Worm (Caenorhabditis elegans): ENCODE data around the gene sqt-1.

Gene sqt-1

DNA sequence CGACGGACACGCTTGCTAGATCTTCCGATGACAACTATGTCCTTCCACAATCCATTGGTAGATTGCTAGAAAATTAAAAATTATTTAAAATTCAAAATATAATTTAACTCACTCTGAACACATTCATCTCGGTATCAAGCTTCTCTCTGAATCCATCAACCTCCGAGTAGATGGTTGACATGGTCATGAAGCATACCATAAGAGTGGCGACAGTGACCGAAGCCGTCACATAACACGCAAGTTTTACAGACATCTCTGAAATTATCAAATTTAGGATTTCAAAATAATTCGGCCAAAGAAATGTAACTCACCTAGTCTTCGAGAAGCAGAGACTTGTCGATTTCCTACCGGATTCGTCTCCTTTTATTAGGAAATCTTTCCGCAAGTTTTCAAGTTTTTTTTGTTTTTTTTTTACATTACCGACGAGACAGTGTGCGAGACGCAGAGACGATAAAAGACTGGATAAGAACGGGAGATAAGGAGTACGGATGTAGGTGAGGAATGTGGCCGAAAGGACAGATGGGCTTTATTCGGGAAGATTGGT is at the start of gene sqt-1:
Gene sqt-1 (minus strand): TSS at position 341 of the 544 bp plus-strand sequence.
- TF ChIP-seq unc-62 (GFP tag; optimal IDR thresholded peaks at IDR 0.05), result no peak

DNA sequence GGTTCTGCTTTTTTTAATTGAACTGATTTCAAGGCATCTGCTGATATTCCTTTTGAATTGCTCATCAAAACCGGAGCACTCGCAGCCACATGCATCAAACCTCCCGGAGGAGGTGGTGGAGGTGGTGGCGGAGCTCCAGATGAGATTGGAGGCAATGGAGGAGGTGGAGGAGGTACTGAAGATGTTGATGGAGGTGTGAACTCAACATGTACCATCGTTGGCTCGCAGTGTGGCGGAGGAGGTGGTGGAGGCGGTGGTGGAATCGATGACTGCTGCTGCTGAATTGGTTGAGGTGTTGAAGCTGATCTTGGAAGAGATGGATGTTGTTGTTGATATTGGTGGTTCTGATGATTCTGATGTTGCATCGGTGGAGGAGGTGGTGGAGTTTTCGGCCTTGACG is 49.3 kb upstream of the sqt-1 start:
- TF ChIP-seq unc-62 (GFP tag; optimal IDR thresholded peaks at IDR 0.05), result no peak

DNA sequence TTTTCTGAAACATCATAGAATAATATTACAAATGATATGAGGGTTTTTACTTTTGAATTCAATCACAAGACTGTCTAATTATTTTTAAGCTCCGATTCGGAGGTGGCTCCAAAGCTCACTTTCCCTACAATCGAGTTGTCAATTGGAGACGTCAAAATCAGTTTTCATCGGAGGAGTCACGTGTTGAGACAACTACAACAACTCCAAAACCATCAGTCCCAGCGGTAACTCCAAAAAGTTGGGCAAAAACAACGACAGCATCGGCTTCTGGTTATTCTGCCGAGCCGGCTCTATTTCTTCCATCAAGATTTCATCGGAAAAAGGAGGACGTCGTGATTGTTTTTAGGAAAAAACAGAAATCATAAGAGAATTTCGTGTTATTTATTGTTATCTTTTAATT is 46.5 kb upstream of the sqt-1 start:
- no peak for TF ChIP-seq unc-62 (GFP tag; optimal IDR thresholded peaks at IDR 0.05)

DNA sequence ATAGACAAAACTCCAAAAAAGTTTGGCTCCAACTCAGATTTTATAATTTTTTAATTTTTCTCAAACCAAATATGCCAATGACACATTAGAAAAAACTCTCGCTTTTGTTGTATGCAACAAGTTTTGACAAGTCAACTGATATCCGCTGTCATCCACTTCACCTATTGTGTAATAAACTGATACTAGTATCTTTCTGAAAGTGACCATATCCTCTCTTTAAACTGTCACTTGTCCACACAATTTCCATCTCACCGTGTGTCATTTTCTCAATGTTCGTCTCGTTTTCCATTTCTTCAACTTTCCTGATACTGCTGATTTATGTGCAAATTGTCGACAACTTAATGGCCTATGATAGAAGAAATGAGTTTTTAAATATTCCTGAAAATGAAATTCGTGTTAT is 45.4 kb upstream of the sqt-1 start, which contains the start of the genes C33B4.5 and C33B4.4:
Gene C33B4.5 (plus strand): TSS at position 270 of the 400 bp plus-strand sequence.
Gene C33B4.4 (minus strand): TSS at position 385 of the 400 bp plus-strand sequence.
- TF ChIP-seq unc-62 (GFP tag; optimal IDR thresholded peaks at IDR 0.05), result no peak

DNA sequence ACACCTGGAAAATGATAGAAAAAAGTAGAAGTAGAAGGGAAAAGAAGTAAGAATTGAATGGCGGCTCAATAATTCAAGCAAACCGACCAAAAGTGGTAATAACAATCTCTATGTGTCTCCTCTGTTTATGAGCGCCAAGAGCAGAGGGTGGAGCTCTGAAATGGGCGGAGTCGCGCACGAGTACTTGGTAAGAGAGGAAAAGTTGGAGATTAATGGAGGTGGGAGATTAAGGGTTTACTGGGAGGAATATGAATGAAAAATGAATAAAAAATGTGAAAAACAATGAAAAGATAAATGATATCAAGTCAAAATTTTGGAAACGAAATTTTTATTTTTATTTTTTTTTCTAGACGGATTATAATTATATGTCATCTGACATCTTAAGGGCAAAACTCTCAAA is 40.1 kb upstream of the sqt-1 start:
- no peak for TF ChIP-seq unc-62 (GFP tag; optimal IDR thresholded peaks at IDR 0.05)

DNA sequence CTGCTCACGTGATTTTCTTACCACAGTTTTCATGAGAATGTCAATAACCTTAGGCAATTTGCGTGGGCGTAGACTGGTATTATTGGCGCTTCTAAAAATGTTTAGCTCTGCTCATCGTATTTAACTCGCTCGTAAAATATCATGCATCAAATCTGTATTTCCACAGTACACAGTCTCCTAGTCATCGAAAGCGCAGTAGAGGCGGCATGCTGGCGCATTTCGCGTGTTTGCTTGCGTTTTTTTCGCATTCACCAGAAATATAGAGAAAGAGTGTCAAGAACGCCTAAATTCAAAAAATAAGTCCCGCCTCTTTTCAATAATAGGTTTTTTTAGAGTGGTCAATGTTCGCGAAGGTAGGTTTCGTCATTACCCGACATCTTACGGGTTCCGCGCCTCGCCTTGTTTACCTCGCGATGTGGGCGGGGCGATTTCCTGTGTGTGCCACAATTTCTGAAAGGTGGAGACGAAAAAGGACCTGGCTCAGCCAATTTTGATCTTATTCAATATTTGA is 39.0 kb upstream of the sqt-1 start:
- TF ChIP-seq unc-62 (GFP tag; optimal IDR thresholded peaks at IDR 0.05), result no peak

DNA sequence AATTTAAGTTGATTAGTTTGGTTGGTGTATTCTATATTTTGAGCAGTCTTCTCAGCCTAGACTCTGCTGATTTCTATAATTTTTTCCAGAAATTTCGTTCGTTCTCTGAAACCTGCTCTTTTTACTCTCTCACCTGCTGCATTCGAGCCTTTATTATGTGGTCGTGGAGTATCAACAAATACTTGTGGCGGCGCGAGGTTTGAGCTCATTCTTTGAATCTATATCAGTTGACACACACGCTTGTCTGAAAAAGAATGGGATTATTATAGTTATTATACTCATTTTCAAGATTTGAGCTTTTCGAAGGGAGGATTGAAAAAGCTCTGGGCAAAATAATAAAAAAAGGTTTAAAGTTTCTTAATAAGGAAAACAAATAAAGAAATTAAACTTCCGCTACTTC is 38.4 kb upstream of the sqt-1 start:
- TF ChIP-seq unc-62 (GFP tag; optimal IDR thresholded peaks at IDR 0.05), result no peak

DNA sequence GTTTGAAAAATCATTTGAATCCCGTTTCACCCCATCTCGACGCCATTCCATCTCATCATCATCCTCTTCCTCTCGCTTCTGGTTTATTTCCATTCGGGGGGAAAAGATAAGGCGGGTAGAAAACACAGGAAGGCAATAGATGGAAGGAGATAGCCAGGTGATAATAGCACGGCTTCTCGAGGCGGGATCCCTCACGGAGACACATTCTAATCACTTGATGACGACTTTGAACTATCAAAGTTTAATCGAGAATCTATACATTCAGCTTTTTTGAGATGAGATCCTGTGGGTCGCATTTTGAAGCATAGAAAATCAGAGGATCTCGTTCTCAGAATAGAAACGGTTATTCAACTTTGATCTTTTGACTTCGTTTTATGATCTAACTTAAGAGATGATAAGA is 34.3 kb upstream of the sqt-1 start, which contains the start of gene C33B4.2:
Gene C33B4.2 (minus strand): TSS at position 165 of the 400 bp plus-strand sequence.
- no peak for TF ChIP-seq unc-62 (GFP tag; optimal IDR thresholded peaks at IDR 0.05)

DNA sequence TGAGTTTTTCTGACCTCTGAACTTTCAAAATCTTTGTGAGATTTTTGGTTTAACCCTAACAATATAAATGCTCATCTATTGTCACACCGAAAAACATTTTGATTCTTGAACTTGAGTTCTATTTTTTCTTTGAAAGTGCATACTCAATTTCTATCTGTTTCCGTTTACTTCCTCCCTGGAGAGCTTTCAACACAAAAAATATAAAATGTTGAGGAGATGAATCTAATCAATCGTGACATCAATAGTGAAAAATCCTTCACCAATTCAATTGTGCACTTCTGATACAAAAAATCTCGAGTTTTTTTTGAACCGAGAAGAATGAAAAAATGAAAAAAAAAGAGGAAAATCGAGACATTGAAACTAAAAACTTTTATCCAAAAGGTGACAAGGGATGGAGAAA is 24.1 kb upstream of the sqt-1 start:
- TF ChIP-seq unc-62 (GFP tag; optimal IDR thresholded peaks at IDR 0.05), result no peak

DNA sequence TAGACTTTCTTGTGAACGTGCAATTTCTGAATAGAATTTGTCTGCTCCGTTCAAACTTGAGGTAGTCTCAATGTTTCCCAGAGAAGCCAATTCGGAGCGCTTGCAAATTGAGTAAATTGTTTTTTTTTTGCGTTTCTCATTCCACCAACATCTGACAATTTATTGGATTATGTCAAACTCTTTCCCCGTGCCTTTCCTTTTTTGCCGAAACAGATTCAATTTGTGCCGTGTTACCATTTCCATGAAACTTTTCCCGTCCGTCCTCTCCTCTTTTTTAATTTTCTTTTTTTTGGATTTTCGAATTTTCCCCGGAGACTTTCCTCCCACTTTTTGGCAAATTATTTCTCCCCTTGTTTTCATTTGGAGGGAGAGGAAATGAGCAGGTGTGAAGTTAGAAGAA is 15.8 kb upstream of the sqt-1 start:
- TF ChIP-seq unc-62 (GFP tag; optimal IDR thresholded peaks at IDR 0.05), result no peak

DNA sequence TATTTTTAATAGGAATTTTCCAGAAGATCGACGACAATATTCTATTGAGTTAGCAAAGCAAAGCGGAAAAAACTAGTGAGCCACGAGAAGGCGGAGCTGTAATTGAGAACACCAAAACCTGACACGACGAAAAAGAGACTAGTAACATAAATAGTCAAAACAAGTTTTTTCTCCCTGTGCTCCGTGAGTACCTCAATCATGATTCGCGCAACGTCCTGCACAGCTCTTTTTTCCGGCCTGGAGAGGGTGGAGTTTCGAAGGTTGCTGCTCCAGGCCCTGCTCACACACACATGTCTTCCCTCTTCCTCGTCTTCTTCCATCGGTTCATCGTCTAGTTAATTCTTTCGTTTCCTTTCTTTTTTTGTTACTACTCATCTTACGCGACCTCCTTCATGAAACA is 14.0 kb upstream of the sqt-1 start, which contains the start of gene clh-2:
Gene clh-2 (plus strand): TSS at position 301 of the 400 bp plus-strand sequence.
- no peak for TF ChIP-seq unc-62 (GFP tag; optimal IDR thresholded peaks at IDR 0.05)

DNA sequence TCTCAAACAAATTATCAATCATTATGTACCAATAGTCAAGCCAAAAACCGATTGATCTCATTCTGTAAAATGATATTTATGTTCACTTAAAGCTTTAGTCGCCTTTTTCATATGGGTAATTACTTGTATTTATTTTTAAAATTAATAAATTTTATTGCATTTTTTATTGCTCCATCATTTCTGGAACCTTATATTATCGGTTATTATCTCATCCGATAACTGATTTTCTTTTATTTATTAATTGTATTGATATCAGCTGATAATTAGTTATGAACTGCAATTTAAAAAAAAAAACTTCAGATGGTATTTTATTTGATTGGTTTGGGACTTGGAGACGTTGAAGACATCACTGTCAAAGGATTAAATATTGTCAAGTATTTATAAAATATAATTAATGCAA is 12.3 kb upstream of the sqt-1 start, which contains the start of gene dph-5:
Gene dph-5 (plus strand): TSS at position 301 of the 400 bp plus-strand sequence.
- TF ChIP-seq unc-62 (GFP tag; optimal IDR thresholded peaks at IDR 0.05), result no peak

DNA sequence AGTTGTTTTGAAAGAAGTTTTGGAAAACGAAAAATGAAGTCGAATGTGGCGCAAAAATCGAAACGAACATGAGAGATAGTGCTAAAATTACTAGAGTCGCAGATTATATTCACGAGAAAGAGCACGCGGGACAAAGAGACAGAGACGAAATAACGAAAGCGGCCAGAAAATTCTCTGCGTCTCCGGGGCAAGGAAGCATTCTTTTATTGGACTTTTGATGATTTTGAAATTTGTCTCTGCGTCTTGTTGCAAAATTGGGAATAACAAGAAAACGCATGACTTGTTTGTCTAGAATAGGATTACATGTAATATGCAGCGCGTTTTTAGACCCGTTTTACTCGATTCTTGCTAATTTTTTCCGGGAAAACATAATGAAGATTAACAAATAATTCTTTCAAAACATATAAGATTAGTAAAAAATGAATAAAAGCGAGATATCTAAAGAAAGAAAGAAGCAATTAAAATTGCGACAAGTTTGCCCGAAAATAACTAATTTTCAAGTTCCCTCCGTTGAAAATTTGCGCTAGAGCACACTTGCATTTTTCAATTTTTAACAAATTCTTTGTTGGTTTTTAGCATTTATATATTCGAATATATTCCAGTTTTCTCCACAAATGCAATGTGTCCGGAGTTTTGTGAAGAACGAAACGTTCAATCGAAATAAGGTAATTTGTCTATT is 10.4 kb upstream of the sqt-1 start, which contains the start of the genes B0491.6 and pigm-1:
Gene B0491.6 (minus strand): TSS at position 466 of the 679 bp plus-strand sequence.
Gene pigm-1 (plus strand): TSS at position 568 of the 679 bp plus-strand sequence.
- TF ChIP-seq unc-62 (GFP tag; optimal IDR thresholded peaks at IDR 0.05), result no peak

DNA sequence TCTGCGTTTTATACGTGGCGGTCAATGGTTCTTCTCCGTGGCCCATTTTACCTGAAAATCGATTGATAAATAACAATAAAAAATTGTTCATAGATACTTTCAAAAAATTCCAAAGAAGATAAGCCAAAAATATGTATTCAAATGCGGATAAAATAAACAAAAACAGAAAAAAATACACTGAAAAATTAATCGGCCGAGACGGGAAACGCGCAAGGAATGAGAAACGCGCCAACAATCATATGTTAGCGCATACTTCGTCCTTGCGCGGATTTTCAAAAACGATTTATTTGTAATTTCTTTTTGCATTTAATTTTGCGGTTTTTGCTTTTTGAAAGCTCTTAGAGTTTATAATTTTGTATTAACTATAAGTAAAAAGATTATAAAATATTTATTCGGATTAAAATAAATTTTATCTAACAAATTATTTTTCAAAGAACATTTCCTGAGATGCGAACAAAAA is 8.0 kb upstream of the sqt-1 start, which contains the start of gene nduf-11:
Gene nduf-11 (minus strand): TSS at position 51 of the 460 bp plus-strand sequence.
- TF ChIP-seq unc-62 (GFP tag; optimal IDR thresholded peaks at IDR 0.05), result no peak

DNA sequence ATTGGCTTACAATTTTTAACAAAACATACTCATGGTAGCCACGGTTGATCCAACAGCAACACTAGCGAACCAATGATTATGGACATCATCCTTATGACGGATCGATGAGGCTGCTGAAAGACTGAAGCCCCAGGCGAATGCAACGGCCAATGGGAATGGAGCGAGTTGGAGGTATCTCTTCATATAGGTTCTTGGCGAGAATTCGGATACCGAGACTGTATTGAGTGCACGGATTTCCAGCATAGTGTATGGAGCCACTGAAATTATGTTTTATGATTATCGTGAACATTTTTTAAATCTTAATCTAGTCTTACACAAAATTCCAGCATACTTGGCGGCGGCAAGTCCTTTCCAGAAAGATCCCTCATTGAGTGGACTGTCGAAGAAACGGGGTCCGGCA is 6.9 kb upstream of the sqt-1 start:
- no peak for TF ChIP-seq unc-62 (GFP tag; optimal IDR thresholded peaks at IDR 0.05)

DNA sequence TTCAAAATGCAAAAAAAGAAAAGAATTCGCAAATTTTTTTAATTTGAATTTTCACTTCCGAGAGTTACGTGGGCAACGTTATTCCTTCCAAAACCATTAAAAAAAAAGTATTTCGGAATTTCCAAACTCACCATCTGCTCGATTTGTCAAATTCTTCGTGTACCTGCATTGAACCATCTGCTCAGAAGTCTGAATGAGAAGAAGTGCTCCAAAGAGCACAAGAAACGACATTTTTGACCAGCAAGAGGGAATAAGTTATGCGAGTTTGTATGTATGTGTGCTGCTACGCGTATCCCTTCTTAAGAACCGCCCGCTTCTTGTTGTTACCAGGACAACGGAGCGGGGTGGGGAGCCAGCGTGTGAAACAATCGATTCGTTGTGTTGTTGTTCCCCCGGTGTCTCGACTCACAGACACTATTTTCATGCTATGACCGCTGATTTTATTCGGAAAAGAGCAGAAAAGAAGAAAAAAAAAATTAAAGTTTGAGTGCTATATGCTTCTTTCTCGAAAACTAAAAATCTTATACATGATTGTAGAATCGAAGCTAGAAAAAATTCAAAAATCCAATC is 5.7 kb upstream of the sqt-1 start, which contains the start of gene lgc-20:
Gene lgc-20 (minus strand): TSS at position 311 of the 570 bp plus-strand sequence.
- TF ChIP-seq unc-62 (GFP tag; optimal IDR thresholded peaks at IDR 0.05), result no peak

All from whole organism, dauer.